Fruit fly (Drosophila melanogaster): Measurements from ENCODE around the gene CG6094.

CG6094 gene

DNA sequence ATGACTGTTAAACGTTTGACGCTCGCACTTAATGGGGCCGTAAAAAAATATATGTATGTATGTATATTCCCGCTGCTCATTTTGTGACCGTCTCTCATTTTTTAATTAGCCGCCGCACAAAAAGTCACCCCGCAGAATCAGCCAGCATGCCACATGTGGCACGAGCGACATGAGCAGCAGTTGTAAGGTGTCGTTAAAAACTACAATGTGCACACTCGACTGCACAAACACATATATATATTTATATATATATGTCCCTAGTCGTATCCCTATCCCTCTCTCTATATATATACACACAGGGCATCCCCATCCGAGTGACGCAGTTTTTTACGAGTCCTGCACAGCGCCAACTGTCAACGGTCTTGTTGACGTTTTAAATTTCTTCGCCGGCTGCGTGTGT lies 46.8 kb downstream of the CG6094 start:
- TF ChIP-seq pan (optimal IDR thresholded peaks at IDR 0.05) = no peak
- TF ChIP-seq usp (GFP tag; optimal IDR thresholded peaks at IDR 0.05) = no peak
- no peak for TF ChIP-seq Dll (optimal IDR thresholded peaks at IDR 0.05)
- no peak for TF ChIP-seq CG8478 (optimal IDR thresholded peaks at IDR 0.05)
- no peak for TF ChIP-seq psq (optimal IDR thresholded peaks at IDR 0.05)
- no peak for TF ChIP-seq EcR (GFP tag; optimal IDR thresholded peaks at IDR 0.05)

DNA sequence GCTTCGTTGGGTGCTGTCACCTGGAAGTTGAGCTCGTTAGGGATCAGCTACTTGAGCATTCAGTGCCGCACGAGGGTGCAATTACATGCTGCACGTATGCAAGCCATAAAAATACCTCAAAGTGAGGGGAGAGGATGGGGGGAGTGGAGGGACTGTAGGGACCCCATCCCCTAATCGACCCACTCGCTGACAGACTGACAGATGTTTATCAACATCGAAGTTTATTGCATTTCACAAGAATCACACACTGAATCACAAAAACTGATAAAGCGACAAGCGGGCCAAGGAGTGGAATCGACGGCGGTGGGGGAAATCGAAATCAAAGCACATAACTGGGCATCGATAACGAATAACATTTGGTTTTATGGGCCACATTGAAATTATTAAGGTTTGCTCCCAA lies 47.8 kb downstream of the CG6094 start:
- no peak for TF ChIP-seq usp (GFP tag; optimal IDR thresholded peaks at IDR 0.05)
- no peak for TF ChIP-seq CG8478 (optimal IDR thresholded peaks at IDR 0.05)
- no peak for TF ChIP-seq psq (optimal IDR thresholded peaks at IDR 0.05)
- no peak for TF ChIP-seq Dll (optimal IDR thresholded peaks at IDR 0.05)
- TF ChIP-seq pan (optimal IDR thresholded peaks at IDR 0.05) = no peak
- TF ChIP-seq EcR (GFP tag; optimal IDR thresholded peaks at IDR 0.05) = no peak

DNA sequence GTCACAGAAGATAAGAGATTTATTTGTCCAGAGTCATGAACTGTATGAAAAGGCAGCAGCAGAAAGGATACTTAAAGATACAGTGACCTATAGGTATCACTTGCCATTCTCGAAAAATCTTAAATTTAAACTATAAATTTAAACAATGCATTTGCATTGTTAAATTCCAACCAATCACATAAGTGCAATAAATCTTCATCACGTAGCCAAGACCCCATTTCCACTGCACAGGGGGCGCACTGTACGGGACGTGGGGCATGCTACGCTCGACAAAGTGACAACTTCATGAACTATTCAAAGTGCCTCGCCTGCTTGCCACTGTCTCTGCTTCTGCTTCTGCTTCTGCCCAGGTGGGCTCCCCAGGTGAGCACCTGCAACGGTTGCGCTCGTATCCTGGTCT lies 48.4 kb downstream of the CG6094 start:
- TF ChIP-seq psq (optimal IDR thresholded peaks at IDR 0.05) = no peak

Data from whole organism.